Worm (Caenorhabditis elegans) whole organism, L4 larva: ENCODE results near the gene H25P19.1.

Experiments used
- aly-2 ChIP-seq: sonication (generic microtip); optimal IDR thresholded peaks from 2 replicates; lab custom pipeline; 2018; ENCODE audit warnings: missing biosample characterization, missing genetic modification characterization
- pha-4 ChIP-seq, 2 experiments: fragments of 150-350 bp in 1 of 2; fragments of 200-800 bp in 1 of 2; sonication (Bioruptor generic) in 1 of 2; IDR thresholded peaks in 1 of 2; optimal IDR thresholded peaks in 1 of 2; 2 replicates each; pipeline versions ENCODE4 v1.3.6 to Lab custom; 2014 to 2022; ENCODE audit warnings: missing genetic modification characterization in 2 of 2, missing genetic modification reagents in 2 of 2, missing biosample characterization in 1 of 2, missing compliant biosample characterization in 1 of 2
- pqm-1 ChIP-seq: sonication (generic microtip); optimal IDR thresholded peaks from 2 replicates; lab custom pipeline; 2017; ENCODE audit warnings: missing biosample characterization, missing genetic modification characterization
- snpc-4 ChIP-seq: fragments of 150-350 bp; optimal IDR thresholded peaks from 2 replicates; lab custom pipeline; 2014; ENCODE audit warnings: missing biosample characterization, missing genetic modification characterization
- unc-130 ChIP-seq: sonication (generic microtip); optimal IDR thresholded peaks from 2 replicates; lab custom pipeline; 2016; ENCODE audit warnings: missing genetic modification reagents, missing genetic modification characterization, missing compliant biosample characterization

DNA sequence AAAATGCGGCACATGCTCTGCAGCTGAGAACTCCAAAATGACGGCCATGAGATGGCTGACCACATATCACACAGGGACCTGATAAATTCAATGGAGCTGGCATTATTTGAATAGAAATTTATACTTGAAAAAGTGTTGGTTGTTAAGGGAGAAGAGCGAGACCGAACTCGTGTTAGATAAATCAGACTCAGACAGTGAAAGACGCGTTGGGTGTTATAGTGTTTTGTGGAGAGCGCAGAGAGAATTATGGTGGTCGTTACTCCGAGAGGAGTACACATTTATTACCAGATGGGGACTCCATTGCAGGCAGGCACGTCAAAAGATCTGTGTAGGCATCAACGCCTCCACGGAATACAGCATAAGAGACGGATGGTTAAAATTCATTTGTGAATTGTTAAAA lies 44.7 kb upstream of the H25P19.1 start, which contains the start of gene nhr-190:
- no peak for TF ChIP-seq aly-2 (tag; lab: Kevin White, UChicago)
- TF ChIP-seq unc-130, result no peak
- no peak for TF ChIP-seq snpc-4 (tag; lab: Kevin White, UChicago)
- TF ChIP-seq pha-4 (GFP tag; IDR thresholded peaks at IDR 0.05; lab: Robert Waterston, UW), result no peak
- no peak for TF ChIP-seq pha-4 (tag; optimal IDR thresholded peaks at IDR 0.05; lab: Kevin White, UChicago)
- TF ChIP-seq pqm-1 (tag; lab: Kevin White, UChicago), result no peak
